Fruit fly (Drosophila melanogaster) whole organism, embryonic: ENCODE data around the gene SdicC.
A peak's percentile ranks its signal among the peaks of the same experiment; 100 is the strongest.

Source experiments
- Aef1 ChIP-seq: fragments of 200-800 bp; sonication (Bioruptor generic); IDR thresholded peaks from 3 replicates; pipeline ENCODE4 v1.3.6; 2022; ENCODE audit warnings: missing biosample characterization, missing genetic modification characterization
- Bdp1 ChIP-seq: fragments of 200-800 bp; sonication (Bioruptor generic); optimal IDR thresholded peaks from 3 replicates; lab custom pipeline; 2016; ENCODE audit warnings: missing biosample characterization, missing genetic modification characterization
- Blimp-1 ChIP-seq: fragments of 200-800 bp; sonication (Bioruptor generic); optimal IDR thresholded peaks from 3 replicates; lab custom pipeline; 2018; ENCODE audit warnings: missing biosample characterization, missing genetic modification characterization, mild to moderate bottlenecking, moderate library complexity, missing genetic modification reagents
- CG10147 ChIP-seq: fragments of 200-800 bp; sonication (Bioruptor generic); optimal IDR thresholded peaks from 2 replicates; lab custom pipeline; 2019; ENCODE audit warnings: missing biosample characterization, mild to moderate bottlenecking, missing genetic modification characterization, moderate library complexity
- CG10959 ChIP-seq: fragments of 200-800 bp; sonication (Bioruptor generic); IDR thresholded peaks from 2 replicates; pipeline ENCODE4 v1.3.6; 2022; ENCODE audit warnings: missing biosample characterization, missing genetic modification characterization
- CG11398 ChIP-seq: fragments of 200-800 bp; sonication (Bioruptor generic); optimal IDR thresholded peaks from 2 replicates; lab custom pipeline; 2016; ENCODE audit warnings: missing biosample characterization, missing genetic modification characterization
- CG11560 ChIP-seq: fragments of 200-800 bp; sonication (Bioruptor generic); IDR thresholded peaks from 3 replicates; pipeline ENCODE4 v1.3.6; 2022; ENCODE audit warnings: missing biosample characterization, missing genetic modification characterization
- CG12299 ChIP-seq: fragments of 200-800 bp; sonication (Bioruptor generic); optimal IDR thresholded peaks from 2 replicates; lab custom pipeline; 2018; ENCODE audit warnings: missing biosample characterization, mild to moderate bottlenecking, missing genetic modification characterization
- CG13287 ChIP-seq: fragments of 200-800 bp; sonication (Bioruptor generic); IDR thresholded peaks from 2 replicates; pipeline ENCODE4 v1.3.6; 2022; ENCODE audit warnings: missing biosample characterization, missing genetic modification characterization; ENCODE audit not compliant: partially characterized antibody
- CG14441 ChIP-seq: fragments of 200-800 bp; sonication (Bioruptor generic); IDR thresholded peaks from 2 replicates; pipeline ENCODE4 v1.3.6; 2022; ENCODE audit warnings: missing biosample characterization, missing genetic modification characterization
- CG14965 ChIP-seq: fragments of 200-800 bp; sonication (Bioruptor generic); optimal IDR thresholded peaks from 2 replicates; lab custom pipeline; 2016; ENCODE audit warnings: missing biosample characterization, missing genetic modification characterization, borderline replicate concordance
- CG15479 ChIP-seq: fragments of 200-800 bp; sonication (Bioruptor generic); optimal IDR thresholded peaks from 3 replicates; lab custom pipeline; 2019; ENCODE audit warnings: missing biosample characterization, mild to moderate bottlenecking, missing genetic modification characterization, moderate library complexity
- CG17568 ChIP-seq: fragments of 200-800 bp; sonication (Bioruptor generic); optimal IDR thresholded peaks from 2 replicates; lab custom pipeline; 2018; ENCODE audit warnings: missing biosample characterization, mild to moderate bottlenecking, missing genetic modification characterization, moderate library complexity
- CG2129 ChIP-seq: fragments of 200-800 bp; sonication (Bioruptor generic); IDR thresholded peaks from 2 replicates; pipeline ENCODE4 v1.3.6; 2022; ENCODE audit warnings: missing biosample characterization, missing genetic modification characterization; ENCODE audit not compliant: partially characterized antibody
- CG31365 ChIP-seq: fragments of 200-800 bp; sonication (Bioruptor generic); optimal IDR thresholded peaks from 2 replicates; lab custom pipeline; 2018; ENCODE audit warnings: missing biosample characterization, mild to moderate bottlenecking, missing genetic modification characterization
- CG33213 ChIP-seq: fragments of 200-800 bp; sonication (Bioruptor generic); optimal IDR thresholded peaks from 3 replicates; lab custom pipeline; 2016; ENCODE audit warnings: missing biosample characterization, missing genetic modification characterization
- CG4617 ChIP-seq: fragments of 200-800 bp; sonication (Bioruptor generic); optimal IDR thresholded peaks from 3 replicates; lab custom pipeline; 2016; ENCODE audit warnings: missing biosample characterization, missing genetic modification characterization, borderline replicate concordance
- CG4707 ChIP-seq: fragments of 200-800 bp; sonication (Bioruptor generic); optimal IDR thresholded peaks from 2 replicates; lab custom pipeline; 2018; ENCODE audit warnings: missing biosample characterization, mild to moderate bottlenecking, missing genetic modification characterization, moderate library complexity
- CG7271 ChIP-seq: fragments of 200-800 bp; sonication (Bioruptor generic); optimal IDR thresholded peaks from 2 replicates; lab custom pipeline; 2018; ENCODE audit warnings: missing biosample characterization, mild to moderate bottlenecking, missing genetic modification characterization, moderate library complexity
- CG7745 ChIP-seq: fragments of 200-800 bp; sonication (Bioruptor generic); optimal IDR thresholded peaks from 2 replicates; lab custom pipeline; 2018; ENCODE audit warnings: missing biosample characterization, mild to moderate bottlenecking, missing genetic modification characterization, moderate library complexity
- CG8281 ChIP-seq: fragments of 200-800 bp; sonication (Bioruptor generic); optimal IDR thresholded peaks from 2 replicates; lab custom pipeline; 2018; ENCODE audit warnings: missing biosample characterization, mild to moderate bottlenecking, missing genetic modification characterization, moderate library complexity
- CG9727 ChIP-seq: fragments of 200-800 bp; sonication (Bioruptor generic); optimal IDR thresholded peaks from 3 replicates; lab custom pipeline; 2017; ENCODE audit warnings: missing biosample characterization, mild to moderate bottlenecking, missing genetic modification characterization
- CG9797 ChIP-seq: fragments of 200-800 bp; sonication (Bioruptor generic); optimal IDR thresholded peaks from 3 replicates; lab custom pipeline; 2018; ENCODE audit warnings: missing biosample characterization, mild to moderate bottlenecking, missing genetic modification characterization
- CG9876 ChIP-seq: fragments of 200-800 bp; sonication (Bioruptor generic); optimal IDR thresholded peaks from 2 replicates; lab custom pipeline; 2016; ENCODE audit warnings: missing biosample characterization, missing genetic modification characterization
- CkIIα-i1 ChIP-seq: fragments of 200-800 bp; sonication (Bioruptor generic); IDR thresholded peaks from 2 replicates; pipeline ENCODE4 v1.3.6; 2022; ENCODE audit warnings: missing biosample characterization, missing genetic modification characterization
- E2f2 ChIP-seq: fragments of 200-800 bp; sonication (Bioruptor generic); IDR thresholded peaks from 2 replicates; pipeline ENCODE4 v1.3.6; 2022; ENCODE audit warnings: missing biosample characterization, missing genetic modification characterization
- Elba2 ChIP-seq: fragments of 200-800 bp; sonication (Bioruptor generic); optimal IDR thresholded peaks from 3 replicates; lab custom pipeline; 2016; ENCODE audit warnings: missing biosample characterization, missing genetic modification characterization
- HLH54F ChIP-seq: fragments of 200-800 bp; sonication (Bioruptor generic); optimal IDR thresholded peaks from 3 replicates; lab custom pipeline; 2016; ENCODE audit warnings: missing biosample characterization, missing genetic modification characterization
- HLHmδ ChIP-seq: fragments of 200-800 bp; sonication (Bioruptor generic); optimal IDR thresholded peaks from 2 replicates; lab custom pipeline; 2018; ENCODE audit warnings: missing biosample characterization, mild to moderate bottlenecking, missing genetic modification characterization, moderate library complexity
- Neu2 ChIP-seq: fragments of 200-800 bp; sonication (Bioruptor generic); optimal IDR thresholded peaks from 3 replicates; lab custom pipeline; 2016; ENCODE audit warnings: missing biosample characterization, missing genetic modification characterization, borderline replicate concordance
- TFAM ChIP-seq: fragments of 200-800 bp; sonication (Bioruptor generic); optimal IDR thresholded peaks from 2 replicates; lab custom pipeline; 2017; ENCODE audit warnings: missing biosample characterization, missing genetic modification characterization, inconsistent platforms
- Tbp ChIP-seq: fragments of >200 bp; optimal IDR thresholded peaks from 2 replicates; lab custom pipeline; 2018; ENCODE audit warnings: missing biosample characterization, missing genetic modification characterization
- ato ChIP-seq: fragments of 200-800 bp; sonication (Bioruptor generic); IDR thresholded peaks from 2 replicates; pipeline ENCODE4 v1.3.6; 2022; ENCODE audit warnings: missing biosample characterization, missing genetic modification characterization; ENCODE audit not compliant: partially characterized antibody
- crp ChIP-seq, 2 experiments: fragments of 200-800 bp; sonication (Bioruptor generic); optimal IDR thresholded peaks; 2 replicates in 1 of 2; 3 replicates in 1 of 2; lab custom pipeline; 2017; ENCODE audit warnings: missing biosample characterization in 2 of 2, missing genetic modification characterization in 2 of 2, mild to moderate bottlenecking in 1 of 2, moderate library complexity in 1 of 2
- fu2 ChIP-seq: fragments of 200-800 bp; sonication (Bioruptor generic); optimal IDR thresholded peaks from 2 replicates; lab custom pipeline; 2016; ENCODE audit warnings: missing biosample characterization, missing genetic modification characterization
- gfzf ChIP-seq: fragments of 200-800 bp; sonication (Bioruptor generic); optimal IDR thresholded peaks from 2 replicates; lab custom pipeline; 2016; ENCODE audit warnings: missing biosample characterization, mild to moderate bottlenecking, missing genetic modification characterization, moderate library complexity
- hkb ChIP-seq, 2 experiments: fragments of 200-800 bp in 1 of 2; fragments of >200 bp in 1 of 2; sonication (Bioruptor generic) in 1 of 2; IDR thresholded peaks in 1 of 2; optimal IDR thresholded peaks in 1 of 2; 2 replicates each; pipeline versions ENCODE4 v1.3.6 to Lab custom; 2017 to 2022; ENCODE audit warnings: missing biosample characterization in 1 of 2, missing genetic modification characterization in 1 of 2
- kni ChIP-seq: fragments of 200-800 bp; sonication (Bioruptor generic); optimal IDR thresholded peaks from 3 replicates; lab custom pipeline; 2017; ENCODE audit warnings: mild to moderate bottlenecking, missing biosample characterization, missing genetic modification reagents, missing genetic modification characterization
- mld ChIP-seq: fragments of 200-800 bp; sonication (Bioruptor generic); IDR thresholded peaks from 3 replicates; pipeline ENCODE4 v1.3.6; 2022; ENCODE audit warnings: missing biosample characterization, missing genetic modification characterization; ENCODE audit not compliant: partially characterized antibody
- oc ChIP-seq: fragments of 200-800 bp; sonication (Bioruptor generic); optimal IDR thresholded peaks from 2 replicates; lab custom pipeline; 2018; ENCODE audit warnings: missing biosample characterization, mild to moderate bottlenecking, missing genetic modification characterization, moderate library complexity
- onecut ChIP-seq: fragments of 200-800 bp; sonication (Bioruptor generic); IDR thresholded peaks from 2 replicates; pipeline ENCODE4 v1.3.6; 2022; ENCODE audit warnings: missing biosample characterization, missing genetic modification characterization
- org-1 ChIP-seq: fragments of 200-800 bp; sonication (Bioruptor generic); optimal IDR thresholded peaks from 2 replicates; lab custom pipeline; 2017; ENCODE audit warnings: missing biosample characterization, missing genetic modification characterization
- stwl ChIP-seq: fragments of 200-800 bp; sonication (Bioruptor generic); optimal IDR thresholded peaks from 3 replicates; lab custom pipeline; 2018; ENCODE audit warnings: missing biosample characterization, mild to moderate bottlenecking, missing genetic modification characterization, moderate library complexity
- sug ChIP-seq: fragments of 200-800 bp; optimal IDR thresholded peaks from 2 replicates; lab custom pipeline; 2019; ENCODE audit warnings: missing biosample characterization, mild to moderate bottlenecking, missing genetic modification characterization, moderate library complexity
- tna ChIP-seq: fragments of 200-800 bp; sonication (Bioruptor generic); IDR thresholded peaks from 2 replicates; pipeline ENCODE4 v1.3.6; 2022; ENCODE audit warnings: missing biosample characterization, missing genetic modification characterization; ENCODE audit not compliant: partially characterized antibody
- twi ChIP-seq: fragments of 200-800 bp; optimal IDR thresholded peaks from 2 replicates; lab custom pipeline; 2019; ENCODE audit warnings: missing biosample characterization, mild to moderate bottlenecking, missing genetic modification characterization, moderate library complexity
- wek ChIP-seq: fragments of 200-800 bp; sonication (Bioruptor generic); optimal IDR thresholded peaks from 3 replicates; lab custom pipeline; 2018; ENCODE audit warnings: missing biosample characterization, mild to moderate bottlenecking, missing genetic modification characterization, moderate library complexity

The SdicC gene

dm6 chrX:20256849-20257590, 40.0 kb upstream of the SdicC start, which contains the start of gene CG17065 (continued):
- TF ChIP-seq CkIIα-i1 = no peak
- TF ChIP-seq CG10147 (GFP tag; lab: Kevin White, UChicago) = peak; percentile 39
- TF ChIP-seq CG8281 (tag; lab: Kevin White, UChicago) = no peak
- TF ChIP-seq TFAM (GFP tag; lab: Kevin White, UChicago) = no peak
- no peak for TF ChIP-seq CG14965 (GFP tag; lab: Kevin White, UChicago)
- peak; percentile 8 for TF ChIP-seq twi
- no peak; the same call in 2 of the 3 replicates for TF ChIP-seq mld
- TF ChIP-seq gfzf (GFP tag; lab: Kevin White, UChicago) = peak; percentile 21
- TF ChIP-seq Neu2 = peak; percentile 11
- peak; percentile 39 for TF ChIP-seq CG4617 (GFP tag; lab: Kevin White, UChicago)
- peak; percentile 11; the same call in 1 of the 2 replicates for TF ChIP-seq tna (GFP tag; lab: Robert Waterston, UW)
- no peak for TF ChIP-seq CG7745
- peak; percentile 50; the same call in 2 of the 3 replicates for TF ChIP-seq Aef1 (GFP tag; lab: Robert Waterston, UW)
- no peak for TF ChIP-seq CG11398 (GFP tag; lab: Kevin White, UChicago)
- peak; percentile 37; the same call in 1 of the 2 replicates for TF ChIP-seq onecut (GFP tag; lab: Robert Waterston, UW)
- TF ChIP-seq sug (tag; lab: Kevin White, UChicago) = peak; percentile 51
- TF ChIP-seq stwl (tag; lab: Kevin White, UChicago) = peak; percentile 85
- peak; percentile 22 for TF ChIP-seq hkb (optimal IDR thresholded peaks at IDR 0.05; lab: Kevin White, UChicago)
- no peak for TF ChIP-seq hkb (GFP tag; IDR thresholded peaks at IDR 0.05; lab: Robert Waterston, UW)
- TF ChIP-seq ato (GFP tag; lab: Robert Waterston, UW) = peak; percentile 11; the same call in 1 of the 2 replicates
- TF ChIP-seq HLH54F (GFP tag; lab: Kevin White, UChicago) = peak; percentile 35
- peak; percentile 23 for TF ChIP-seq Tbp (GFP tag; lab: Kevin White, UChicago)
- TF ChIP-seq kni (GFP tag; lab: Kevin White, UChicago) = no peak
- TF ChIP-seq CG17568 (GFP tag; lab: Kevin White, UChicago) = no peak
- TF ChIP-seq wek (GFP tag; lab: Kevin White, UChicago) = no peak
- peak; percentile 20 for TF ChIP-seq CG33213 (GFP tag; lab: Kevin White, UChicago)
- no peak for TF ChIP-seq CG2129 (GFP tag; lab: Robert Waterston, UW)
- TF ChIP-seq CG31365 (tag; lab: Kevin White, UChicago) = no peak
- peak; percentile 12 for TF ChIP-seq Bdp1 (GFP tag; lab: Kevin White, UChicago)
- TF ChIP-seq CG12299 = peak; percentile 19
- no peak for TF ChIP-seq org-1 (GFP tag; lab: Kevin White, UChicago)
- TF ChIP-seq CG4707 (GFP tag; lab: Kevin White, UChicago) = no peak
- peak; percentile 34 for TF ChIP-seq CG9876 (GFP tag; lab: Kevin White, UChicago)
- peak; percentile 100 for TF ChIP-seq CG11560 (tag; lab: Robert Waterston, UW)
- TF ChIP-seq CG15479 (GFP tag; lab: Kevin White, UChicago) = no peak
- TF ChIP-seq oc = no peak
- TF ChIP-seq HLHmδ (GFP tag; lab: Kevin White, UChicago) = no peak
- TF ChIP-seq Blimp-1 = peak; percentile 8
- TF ChIP-seq CG9797 = peak; percentile 15
- TF ChIP-seq crp (GFP tag; optimal IDR thresholded peaks at IDR 0.05; lab: Kevin White, UChicago) = peak in 1 of 2 experiments; percentile 39
- no peak for TF ChIP-seq CG10959 (GFP tag; lab: Robert Waterston, UW)
- TF ChIP-seq CG14441 (GFP tag; lab: Robert Waterston, UW) = no peak
- TF ChIP-seq E2f2 (GFP tag; lab: Robert Waterston, UW) = peak; percentile 87
- no peak for TF ChIP-seq Elba2 (GFP tag; lab: Kevin White, UChicago)
- TF ChIP-seq CG13287 = 0 out of 2 replicates have a peak, but pooled peaks have one; percentile 35
- TF ChIP-seq CG9727 = peak; percentile 29
- peak; percentile 23 for TF ChIP-seq fu2 (GFP tag; lab: Kevin White, UChicago)
- TF ChIP-seq CG7271 = no peak
